Worm (Caenorhabditis elegans): ENCODE measurements around the gene pqe-1.

ce11 chrIII:5290230-5290629, 20.8 kb upstream of the pqe-1 start:
- TF ChIP-seq ceh-28 (tag; optimal IDR thresholded peaks at IDR 0.05), result no peak
- TF ChIP-seq lin-15B (tag; optimal IDR thresholded peaks at IDR 0.05), result no peak
- TF ChIP-seq skn-1 (tag; optimal IDR thresholded peaks at IDR 0.05), result no peak
- no peak for TF ChIP-seq lsy-12 (tag; optimal IDR thresholded peaks at IDR 0.05)
- TF ChIP-seq ceh-82 (tag; optimal IDR thresholded peaks at IDR 0.05), result no peak
- no peak for TF ChIP-seq ztf-11 (tag; optimal IDR thresholded peaks at IDR 0.05)
- no peak for TF ChIP-seq daf-12 (tag; optimal IDR thresholded peaks at IDR 0.05)
- TF ChIP-seq fos-1 (tag; optimal IDR thresholded peaks at IDR 0.05), result no peak
- no peak for TF ChIP-seq tbx-2 (tag; optimal IDR thresholded peaks at IDR 0.05)
- no peak for TF ChIP-seq jun-1 (tag; optimal IDR thresholded peaks at IDR 0.05)
- no peak for TF ChIP-seq snpc-4 (tag; optimal IDR thresholded peaks at IDR 0.05)

Data from whole organism, L3 larva.